Worm (Caenorhabditis elegans) whole organism, early embryonic: ENCODE data around the gene gcy-4.

Source experiments
- B0310.2 ChIP-seq: sonication (generic microtip); optimal IDR thresholded peaks from 2 replicates; lab custom pipeline; 2016; ENCODE audit warnings: mild to moderate bottlenecking, missing genetic modification characterization, missing compliant biosample characterization
- ama-1 ChIP-seq: fragments of 150-350 bp; optimal IDR thresholded peaks from 2 replicates; lab custom pipeline; 2014
- flt-1 ChIP-seq: fragments of 200-800 bp; sonication (Bioruptor generic); IDR thresholded peaks from 2 replicates; pipeline ENCODE4 v1.3.6; 2022; ENCODE audit warnings: missing genetic modification characterization, missing compliant biosample characterization
- hmbx-1 ChIP-seq: sonication (generic microtip); optimal IDR thresholded peaks from 2 replicates; lab custom pipeline; 2016; ENCODE audit warnings: mild to moderate bottlenecking, missing genetic modification characterization, missing compliant biosample characterization
- tbx-37 ChIP-seq: fragments of 200-800 bp; sonication (Bioruptor generic); conservative IDR thresholded peaks from 2 replicates; pipeline ENCODE4 v1.3.6; 2022; ENCODE audit warnings: missing genetic modification reagents, missing genetic modification characterization, missing compliant biosample characterization

- TF ChIP-seq B0310.2 = no peak
- TF ChIP-seq hmbx-1 (tag; lab: Kevin White, UChicago) = no peak
- no peak for TF ChIP-seq tbx-37 (GFP tag; lab: Robert Waterston, UW)
- no peak for TF ChIP-seq ama-1 (lab: Kevin White, UChicago)
- TF ChIP-seq flt-1 (GFP tag; lab: Robert Waterston, UW) = no peak
Observed at ce11 chrII:10317007-10317406, 8.4 kb upstream of the gcy-4 start, which contains the start of gene M02G9.4.
